Worm (Caenorhabditis elegans) whole organism, young adult: ENCODE data around the gene glb-9.

Source experiments
- B0261.1 ChIP-seq: sonication (generic microtip); optimal IDR thresholded peaks from 2 replicates; lab custom pipeline; 2016; ENCODE audit warnings: mild to moderate bottlenecking, missing genetic modification characterization, moderate library complexity, missing compliant biosample characterization
- F22D6.2 ChIP-seq: sonication (generic microtip); optimal IDR thresholded peaks from 2 replicates; lab custom pipeline; 2016; ENCODE audit warnings: mild to moderate bottlenecking, missing genetic modification characterization, missing compliant biosample characterization
- F55B11.4 ChIP-seq: sonication (generic microtip); optimal IDR thresholded peaks from 2 replicates; lab custom pipeline; 2016; ENCODE audit warnings: missing compliant biosample characterization, missing genetic modification characterization, borderline replicate concordance; ENCODE audit not compliant: insufficient read depth
- K12H6.12 ChIP-seq: fragments of 200-800 bp; sonication (Bioruptor generic); optimal IDR thresholded peaks from 2 replicates; lab custom pipeline; 2018; ENCODE audit warnings: mild to moderate bottlenecking, missing genetic modification characterization, missing compliant biosample characterization
- Y53F4B.3 ChIP-seq: fragments of 200-800 bp; sonication (Bioruptor generic); IDR thresholded peaks from 2 replicates; pipeline ENCODE4 v1.3.6; 2022; ENCODE audit warnings: missing genetic modification reagents, missing genetic modification characterization, missing compliant biosample characterization
- Y95B8A.8 ChIP-seq: fragments of 200-800 bp; sonication (Bioruptor generic); IDR thresholded peaks from 2 replicates; pipeline ENCODE4 v1.3.6; 2022; ENCODE audit warnings: missing genetic modification reagents, missing genetic modification characterization, missing compliant biosample characterization
- ama-1 ChIP-seq, 3 experiments: fragments of 150-350 bp in 1 of 3; sonication (generic microtip) in 2 of 3; optimal IDR thresholded peaks; 2 replicates each; lab custom pipeline; 2014 to 2018; ENCODE audit warnings: missing biosample characterization in 2 of 3, missing genetic modification characterization in 2 of 3, missing genetic modification reagents in 2 of 3
- atf-7 ChIP-seq: sonication (generic microtip); optimal IDR thresholded peaks from 2 replicates; lab custom pipeline; 2017; ENCODE audit warnings: mild to moderate bottlenecking, missing genetic modification characterization, missing compliant biosample characterization
- attf-5 ChIP-seq: fragments of 200-800 bp; sonication (Bioruptor generic); optimal IDR thresholded peaks from 2 replicates; lab custom pipeline; 2018; ENCODE audit warnings: mild to moderate bottlenecking, missing genetic modification characterization, missing compliant biosample characterization
- attf-6 ChIP-seq: fragments of 200-800 bp; sonication (Bioruptor generic); IDR thresholded peaks from 2 replicates; pipeline ENCODE4 v1.3.6; 2022; ENCODE audit warnings: missing genetic modification reagents, missing genetic modification characterization, missing compliant biosample characterization
- bed-2 ChIP-seq: fragments of 200-800 bp; sonication (Bioruptor generic); IDR thresholded peaks from 2 replicates; pipeline ENCODE4 v1.3.6; 2022; ENCODE audit warnings: missing genetic modification reagents, missing genetic modification characterization, missing compliant biosample characterization
- cebp-1 ChIP-seq, 2 experiments: fragments of 200-800 bp in 1 of 2; sonication (Bioruptor generic) in 1 of 2; sonication (generic microtip) in 1 of 2; IDR thresholded peaks in 1 of 2; optimal IDR thresholded peaks in 1 of 2; 2 replicates each; pipeline versions ENCODE4 v1.3.6 to Lab custom; 2017 to 2022; ENCODE audit warnings: missing compliant biosample characterization in 2 of 2, missing genetic modification characterization in 2 of 2, mild to moderate bottlenecking in 1 of 2, missing genetic modification reagents in 1 of 2, moderate library complexity in 1 of 2
- ceh-91 ChIP-seq: fragments of 200-800 bp; sonication (Bioruptor generic); IDR thresholded peaks from 2 replicates; pipeline ENCODE4 v1.3.6; 2022; ENCODE audit warnings: missing genetic modification reagents, missing genetic modification characterization, missing compliant biosample characterization
- dpl-1 ChIP-seq: fragments of 150-350 bp; optimal IDR thresholded peaks from 2 replicates; lab custom pipeline; 2014; ENCODE audit warnings: missing biosample characterization, missing genetic modification reagents, missing genetic modification characterization
- egrh-3 ChIP-seq: fragments of 200-800 bp; sonication (Bioruptor generic); IDR thresholded peaks from 2 replicates; pipeline ENCODE4 v1.3.6; 2022; ENCODE audit warnings: missing genetic modification reagents, missing genetic modification characterization, missing compliant biosample characterization
- ekl-4 ChIP-seq: fragments of 200-800 bp; sonication (Bioruptor generic); IDR thresholded peaks from 2 replicates; pipeline ENCODE4 v1.3.6; 2022; ENCODE audit warnings: missing genetic modification reagents, missing genetic modification characterization, missing compliant biosample characterization
- ets-4 ChIP-seq: fragments of 200-800 bp; sonication (Bioruptor generic); optimal IDR thresholded peaks from 2 replicates; lab custom pipeline; 2018; ENCODE audit warnings: mild to moderate bottlenecking, missing genetic modification characterization, missing compliant biosample characterization
- gei-17 ChIP-seq: fragments of 200-800 bp; sonication (Bioruptor generic); optimal IDR thresholded peaks from 2 replicates; lab custom pipeline; 2018; ENCODE audit warnings: mild to moderate bottlenecking, missing genetic modification characterization, missing compliant biosample characterization
- hlh-12 ChIP-seq: sonication (generic microtip); optimal IDR thresholded peaks from 2 replicates; lab custom pipeline; 2016; ENCODE audit warnings: missing genetic modification characterization, missing compliant biosample characterization
- hlh-26 ChIP-seq: fragments of 200-800 bp; sonication (Bioruptor generic); conservative IDR thresholded peaks from 2 replicates; pipeline ENCODE4 v1.3.6; 2022; ENCODE audit warnings: missing genetic modification reagents, missing genetic modification characterization, missing compliant biosample characterization
- hmg-1.2 ChIP-seq: fragments of 200-800 bp; sonication (Bioruptor generic); IDR thresholded peaks from 2 replicates; pipeline ENCODE4 v1.3.6; 2022; ENCODE audit warnings: missing genetic modification reagents, missing genetic modification characterization, missing compliant biosample characterization
- let-607 ChIP-seq, 2 experiments: fragments of 200-800 bp in 1 of 2; sonication (Bioruptor generic) in 1 of 2; sonication (generic microtip) in 1 of 2; optimal IDR thresholded peaks; 2 replicates each; lab custom pipeline; 2016 to 2018; ENCODE audit warnings: mild to moderate bottlenecking in 2 of 2, missing compliant biosample characterization in 2 of 2, missing genetic modification characterization in 2 of 2, moderate library complexity in 2 of 2, missing genotype in 1 of 2
- lin-26 ChIP-seq: fragments of 200-800 bp; sonication (Bioruptor generic); IDR thresholded peaks from 2 replicates; pipeline ENCODE4 v1.3.6; 2022; ENCODE audit warnings: missing genetic modification reagents, missing genetic modification characterization, missing compliant biosample characterization
- lin-35 ChIP-seq, 3 experiments: fragments of 150-350 bp in 2 of 3; sonication (generic microtip) in 1 of 3; optimal IDR thresholded peaks; 2 replicates each; lab custom pipeline; 2014 to 2018; ENCODE audit warnings: missing biosample characterization in 3 of 3, missing genetic modification characterization in 3 of 3, missing genetic modification reagents in 3 of 3
- lsl-1 ChIP-seq: fragments of 200-800 bp; sonication (Bioruptor generic); optimal IDR thresholded peaks from 2 replicates; lab custom pipeline; 2018; ENCODE audit warnings: mild to moderate bottlenecking, missing genetic modification characterization, moderate library complexity, missing compliant biosample characterization
- mel-28 ChIP-seq: sonication (generic microtip); optimal IDR thresholded peaks from 2 replicates; lab custom pipeline; 2016; ENCODE audit warnings: borderline replicate concordance, mild to moderate bottlenecking, missing genetic modification characterization, missing compliant biosample characterization
- nhr-80 ChIP-seq: sonication (generic microtip); optimal IDR thresholded peaks from 2 replicates; lab custom pipeline; 2016; ENCODE audit warnings: missing genetic modification characterization, missing compliant biosample characterization
- pha-4 ChIP-seq: fragments of 150-350 bp; sonication (generic microtip); optimal IDR thresholded peaks from 2 replicates; lab custom pipeline; 2014; ENCODE audit warnings: missing biosample characterization, missing genetic modification reagents, missing genetic modification characterization
- snpc-4 ChIP-seq, 5 experiments: fragments of 150-350 bp in 1 of 5; sonication (generic microtip) in 4 of 5; optimal IDR thresholded peaks; 2 replicates each; lab custom pipeline; 2014 to 2018; ENCODE audit warnings: missing genetic modification characterization in 5 of 5, missing biosample characterization in 3 of 5, antibody characterized with exemption in 2 of 5, mild to moderate bottlenecking in 2 of 5, missing compliant biosample characterization in 2 of 5, missing genotype in 2 of 5, moderate library complexity in 2 of 5, missing genetic modification reagents in 1 of 5
- sptf-2 ChIP-seq: fragments of 200-800 bp; sonication (Bioruptor generic); optimal IDR thresholded peaks from 2 replicates; lab custom pipeline; 2018; ENCODE audit warnings: mild to moderate bottlenecking, missing genetic modification characterization, missing compliant biosample characterization
- tlf-1 ChIP-seq: fragments of 200-800 bp; sonication (Bioruptor generic); optimal IDR thresholded peaks from 2 replicates; lab custom pipeline; 2018; ENCODE audit warnings: mild to moderate bottlenecking, missing genetic modification characterization, missing compliant biosample characterization
- unc-62 ChIP-seq: fragments of 150-350 bp; optimal IDR thresholded peaks from 2 replicates; lab custom pipeline; 2014; ENCODE audit warnings: missing biosample characterization, missing genetic modification reagents, missing genetic modification characterization
- xnd-1 ChIP-seq: sonication (generic microtip); optimal IDR thresholded peaks from 2 replicates; lab custom pipeline; 2016; ENCODE audit warnings: missing genotype, missing genetic modification reagents, missing genetic modification characterization, missing compliant biosample characterization
- ztf-22 ChIP-seq: fragments of 200-800 bp; sonication (Bioruptor generic); optimal IDR thresholded peaks from 2 replicates; lab custom pipeline; 2018; ENCODE audit warnings: mild to moderate bottlenecking, missing genetic modification characterization, moderate library complexity, missing compliant biosample characterization
- ztf-25 ChIP-seq: fragments of 200-800 bp; sonication (Bioruptor generic); IDR thresholded peaks from 2 replicates; pipeline ENCODE4 v1.3.6; 2022; ENCODE audit warnings: missing genetic modification reagents, missing genetic modification characterization, missing compliant biosample characterization

The glb-9 gene

DNA sequence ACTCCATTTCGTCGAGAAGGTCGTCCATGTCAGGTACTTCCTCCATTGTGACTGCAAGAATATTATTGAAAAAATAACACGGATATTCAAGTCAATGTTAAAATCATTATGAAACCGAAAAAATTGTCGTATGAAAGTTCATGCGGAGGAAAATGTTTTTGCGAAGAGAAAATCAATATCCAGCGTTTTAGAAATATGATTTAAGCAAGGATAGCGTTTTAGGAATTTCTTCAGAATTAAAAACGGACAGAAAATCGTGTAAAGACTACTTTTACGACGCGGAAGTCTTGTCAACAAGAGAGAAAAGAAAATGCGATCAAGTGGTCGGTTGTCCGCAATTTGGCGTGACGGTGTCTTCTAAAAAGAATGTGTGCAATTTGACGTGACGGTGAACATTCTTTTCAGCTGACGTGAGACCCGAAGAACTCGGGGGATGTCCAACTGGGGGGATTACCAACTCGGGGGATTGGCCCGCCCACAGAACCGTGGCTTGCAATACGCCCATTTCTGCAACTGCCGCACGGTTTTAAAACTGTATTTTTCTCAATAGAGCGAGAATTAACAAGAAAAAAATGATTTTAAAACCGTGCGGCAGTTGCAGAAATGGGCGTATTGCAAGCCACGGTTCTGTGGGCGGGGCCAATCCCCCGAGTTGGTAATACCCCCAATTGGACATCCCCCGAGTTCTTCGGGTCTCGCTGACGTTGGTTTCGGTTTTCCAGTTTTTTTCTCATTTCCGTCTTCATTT, 40.5 kb downstream of the glb-9 start, which contains the start of the genes aka-1 and ubc-6 (continued):
- TF ChIP-seq hlh-12 (tag; lab: Kevin White, UChicago) = no peak
- peak; percentile 91 for TF ChIP-seq K12H6.12 (tag; lab: Kevin White, UChicago)
- TF ChIP-seq let-607 (tag; optimal IDR thresholded peaks at IDR 0.05; lab: Kevin White, UChicago) = peak; percentile 69 to 83
- TF ChIP-seq mel-28 (tag; lab: Kevin White, UChicago) = no peak
- peak; percentile 81 for TF ChIP-seq lsl-1 (GFP tag; lab: Kevin White, UChicago)
- peak; percentile 76 for TF ChIP-seq attf-6 (GFP tag; lab: Robert Waterston, UW)
- TF ChIP-seq egrh-3 (GFP tag; lab: Robert Waterston, UW) = peak; percentile 87
- TF ChIP-seq ztf-25 (GFP tag; lab: Robert Waterston, UW) = peak; percentile 97

DNA sequence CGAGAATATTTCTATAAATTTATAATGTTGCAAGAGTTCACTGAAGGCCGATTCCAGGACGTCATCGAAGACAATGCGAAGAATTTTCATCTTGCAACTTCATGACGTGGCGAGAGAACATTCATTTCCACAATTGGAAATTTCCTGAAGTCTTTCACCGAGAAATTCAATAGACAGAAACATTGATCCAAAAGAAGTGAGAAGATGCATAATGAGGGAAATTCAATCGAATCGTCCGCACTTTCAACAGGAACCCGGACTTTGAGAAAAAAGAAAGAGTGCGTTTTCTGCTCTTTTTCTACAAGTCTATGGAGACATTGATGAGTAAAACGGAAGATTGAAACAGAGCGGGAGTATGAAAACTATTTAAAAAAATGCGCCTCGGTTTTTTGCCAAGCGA, 49.8 kb downstream of the glb-9 start:
- TF ChIP-seq hlh-26 (GFP tag; lab: Robert Waterston, UW) (no peak), ztf-22 (no peak)

DNA sequence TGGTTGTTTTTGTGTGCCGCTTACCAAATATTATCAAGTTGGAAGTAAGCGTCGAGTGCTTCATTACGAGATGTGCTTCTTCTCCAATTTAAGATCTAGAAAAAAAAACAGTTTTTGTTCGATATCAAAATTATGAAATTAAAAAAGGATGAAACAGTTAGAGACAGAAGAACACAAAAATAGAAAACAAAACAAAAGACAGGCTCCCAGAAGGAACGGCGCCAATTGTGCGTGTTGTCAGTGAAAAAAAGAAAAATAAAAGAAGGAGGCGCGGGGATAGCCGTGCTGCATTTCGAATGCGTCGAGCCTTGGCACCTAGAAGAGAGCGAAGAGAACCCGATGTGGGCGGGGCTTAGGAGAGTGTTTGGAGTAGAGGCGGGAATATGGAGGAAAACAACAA, 53.6 kb downstream of the glb-9 start, which contains the start of gene sro-1:
Gene sro-1 (minus strand): TSS at position 101 of the 400 bp plus-strand sequence.
- TF ChIP-seq bed-2 (GFP tag; lab: Robert Waterston, UW) (no peak), Y95B8A.8 (GFP tag; lab: Robert Waterston, UW) (no peak), ets-4 (GFP tag; lab: Kevin White, UChicago) (no peak)

DNA sequence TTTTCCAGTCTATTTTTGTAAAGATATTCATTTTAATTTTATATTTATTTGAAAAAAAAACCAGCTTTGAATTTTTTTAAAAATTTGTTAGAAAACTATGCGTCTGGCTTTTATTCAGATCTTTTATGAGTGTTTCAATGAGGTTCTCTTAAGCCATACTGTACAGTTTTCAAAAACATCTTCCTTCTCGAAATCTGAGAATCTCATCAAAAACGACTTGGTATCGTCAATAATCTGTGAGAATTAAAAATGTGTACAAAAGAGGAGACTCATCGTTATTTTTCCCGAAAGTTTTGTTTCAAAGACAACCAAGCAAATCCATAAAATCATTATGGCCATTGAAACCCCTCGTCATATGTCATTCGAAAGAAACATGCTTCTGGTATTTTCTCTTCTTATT, 59.9 kb downstream of the glb-9 start, which contains the start of gene D1022.2:
Gene D1022.2 (plus strand): TSS at position 301 of the 400 bp plus-strand sequence.
- no peak for TF ChIP-seq gei-17 (GFP tag; lab: Kevin White, UChicago)
- TF ChIP-seq ama-1 (optimal IDR thresholded peaks at IDR 0.05; lab: Kevin White, UChicago) = no peak
- TF ChIP-seq ama-1 (GFP tag; optimal IDR thresholded peaks at IDR 0.05; lab: Kevin White, UChicago) = no peak

DNA sequence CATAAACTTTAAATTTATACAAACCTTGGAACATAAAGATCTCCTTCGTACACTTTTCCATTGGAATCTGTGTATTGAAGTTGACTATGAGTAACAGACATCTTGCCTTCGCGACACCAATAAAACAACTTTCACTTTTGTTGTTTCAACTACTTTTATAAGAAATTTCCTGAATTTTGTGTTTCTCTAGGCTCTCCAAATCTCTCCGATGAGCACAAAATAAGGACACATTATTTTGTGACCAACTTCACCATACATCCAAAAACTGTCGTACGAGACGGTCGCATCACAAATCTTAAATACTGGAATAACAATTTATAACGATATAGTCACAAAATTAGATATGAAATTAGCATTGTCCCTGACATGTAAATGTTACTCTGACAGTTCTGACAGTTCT, 60.4 kb downstream of the glb-9 start, which contains the start of gene D1022.5:
Gene D1022.5 (minus strand): TSS at position 101 of the 400 bp plus-strand sequence.
- TF ChIP-seq dpl-1 (GFP tag; lab: Kevin White, UChicago) (no peak), atf-7 (tag; lab: Kevin White, UChicago) (no peak), F55B11.4 (tag; lab: Kevin White, UChicago) (no peak), xnd-1 (no peak), snpc-4 (GFP tag; optimal IDR thresholded peaks at IDR 0.05; lab: Kevin White, UChicago) (no peak), snpc-4 (tag; optimal IDR thresholded peaks at IDR 0.05; lab: Kevin White, UChicago) (no peak), lin-35 (GFP tag; optimal IDR thresholded peaks at IDR 0.05; lab: Kevin White, UChicago) (no peak), B0261.1 (tag; lab: Kevin White, UChicago) (no peak), ekl-4 (no peak), Y53F4B.3 (GFP tag; lab: Robert Waterston, UW) (no peak), ceh-91 (GFP tag; lab: Robert Waterston, UW) (no peak), lin-26 (GFP tag; lab: Robert Waterston, UW) (no peak)

DNA sequence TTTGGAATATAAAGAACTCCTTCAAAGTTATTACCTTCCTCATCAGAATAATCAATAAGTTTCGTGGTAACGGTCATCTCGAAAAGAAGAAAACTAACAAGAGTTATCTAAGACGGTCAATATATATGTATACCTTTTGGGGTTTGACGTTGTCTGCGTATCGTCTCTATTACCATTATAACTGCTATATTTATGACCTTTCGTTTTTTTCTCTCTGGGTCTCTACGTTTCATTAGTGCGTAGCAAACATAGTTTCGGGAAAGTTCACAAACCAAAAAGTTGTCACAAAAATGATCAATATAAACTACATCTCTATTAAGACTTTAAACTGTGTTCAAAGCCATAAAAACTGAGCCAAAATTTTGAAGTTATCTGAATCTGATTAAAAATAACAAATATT, 61.9 kb downstream of the glb-9 start, which contains the start of gene D1022.4:
Gene D1022.4 (minus strand): TSS at position 83 of the 400 bp plus-strand sequence.
- TF ChIP-seq F22D6.2 (tag; lab: Kevin White, UChicago) (no peak), nhr-80 (tag; lab: Kevin White, UChicago) (peak; percentile 30), pha-4 (tag; lab: Kevin White, UChicago) (no peak), attf-5 (GFP tag; lab: Kevin White, UChicago) (no peak), hmg-1.2 (peak; percentile 15; the same call in 1 of the 2 replicates), tlf-1 (GFP tag; lab: Kevin White, UChicago) (no peak), cebp-1 (GFP tag; IDR thresholded peaks at IDR 0.05; lab: Robert Waterston, UW) (no peak), cebp-1 (tag; optimal IDR thresholded peaks at IDR 0.05; lab: Kevin White, UChicago) (no peak), egrh-3 (GFP tag; lab: Robert Waterston, UW) (no peak), unc-62 (GFP tag; lab: Kevin White, UChicago) (no peak), sptf-2 (no peak)
